Worm (Caenorhabditis elegans): Measurements from ENCODE around the gene str-227.

- TF ChIP-seq die-1 (tag; optimal IDR thresholded peaks at IDR 0.05) = no peak
- TF ChIP-seq aptf-2 (GFP tag; conservative IDR thresholded peaks at IDR 0.05) = no peak
- no peak for TF ChIP-seq ztf-26 (tag; optimal IDR thresholded peaks at IDR 0.05)
- TF ChIP-seq B0336.3 (GFP tag; IDR thresholded peaks at IDR 0.05) = no peak
- TF ChIP-seq fkh-3 (tag; optimal IDR thresholded peaks at IDR 0.05) = no peak
- no peak for TF ChIP-seq F22D6.2 (tag; optimal IDR thresholded peaks at IDR 0.05)
- no peak for TF ChIP-seq sea-2 (GFP tag; IDR thresholded peaks at IDR 0.05)
- no peak for TF ChIP-seq unc-62 (GFP tag; optimal IDR thresholded peaks at IDR 0.05)
- no peak for TF ChIP-seq pbrm-1 (GFP tag; IDR thresholded peaks at IDR 0.05)
- no peak for TF ChIP-seq Y95B8A.8 (GFP tag; IDR thresholded peaks at IDR 0.05)
- TF ChIP-seq cebp-1 (GFP tag; IDR thresholded peaks at IDR 0.05) = no peak
- no peak for TF ChIP-seq cebp-1 (tag; optimal IDR thresholded peaks at IDR 0.05)
- no peak for TF ChIP-seq ccch-3 (GFP tag; optimal IDR thresholded peaks at IDR 0.05)
These were observed 27.6 kb upstream of the str-227 start, which contains the start of gene srbc-36 for ce11 chrV:3490435-3490834.
